Worm (Caenorhabditis elegans) whole organism, L4 larva: Measurements from ENCODE around the gene spp-18.
A peak's percentile ranks its signal among the peaks of the same experiment; 100 is the strongest.

ENCODE experiments used
- T26A8.4 ChIP-seq: fragments of 200-800 bp; sonication (Bioruptor generic); IDR thresholded peaks from 2 replicates; pipeline ENCODE4 v1.3.6; 2022; ENCODE audit warnings: missing genetic modification characterization, missing compliant biosample characterization
- Y5F2A.4 ChIP-seq: fragments of 200-800 bp; sonication (Bioruptor generic); optimal IDR thresholded peaks from 2 replicates; lab custom pipeline; 2018; ENCODE audit warnings: mild to moderate bottlenecking, missing genetic modification characterization, missing compliant biosample characterization
- ZK546.5 ChIP-seq, 2 experiments: sonication (generic microtip); optimal IDR thresholded peaks; 2 replicates each; lab custom pipeline; 2017; ENCODE audit warnings: missing biosample characterization in 2 of 2, missing genetic modification characterization in 2 of 2
- aly-2 ChIP-seq: sonication (generic microtip); optimal IDR thresholded peaks from 2 replicates; lab custom pipeline; 2018; ENCODE audit warnings: missing biosample characterization, missing genetic modification characterization
- ceh-28 ChIP-seq: fragments of 150-350 bp; optimal IDR thresholded peaks from 2 replicates; lab custom pipeline; 2014; ENCODE audit warnings: missing biosample characterization, missing genetic modification reagents, missing genetic modification characterization
- ceh-62 ChIP-seq: sonication (generic microtip); optimal IDR thresholded peaks from 2 replicates; lab custom pipeline; 2017; ENCODE audit warnings: missing biosample characterization, missing genetic modification characterization
- cey-2 ChIP-seq: sonication (generic microtip); optimal IDR thresholded peaks from 3 replicates; lab custom pipeline; 2017; ENCODE audit warnings: missing genetic modification characterization, mild to moderate bottlenecking, missing compliant biosample characterization, antibody characterized with exemption, borderline replicate concordance; ENCODE audit not compliant: insufficient read depth
- ctbp-1 ChIP-seq: fragments of 200-800 bp; sonication (Bioruptor generic); IDR thresholded peaks from 2 replicates; pipeline ENCODE4 v1.3.6; 2022; ENCODE audit warnings: missing genetic modification reagents, missing genetic modification characterization, missing compliant biosample characterization
- daf-16 ChIP-seq, 3 experiments: sonication (generic microtip); optimal IDR thresholded peaks; 2 replicates each; lab custom pipeline; 2016 to 2017; ENCODE audit warnings: missing genetic modification characterization in 3 of 3, missing genetic modification reagents in 3 of 3, mild to moderate bottlenecking in 2 of 3, missing compliant biosample characterization in 2 of 3, missing biosample characterization in 1 of 3, moderate library complexity in 1 of 3
- dmd-6 ChIP-seq: fragments of 200-800 bp; sonication (Bioruptor generic); IDR thresholded peaks from 2 replicates; pipeline ENCODE4 v1.3.6; 2022; ENCODE audit warnings: missing genetic modification reagents, missing genetic modification characterization, missing compliant biosample characterization
- dmd-8 ChIP-seq: fragments of 200-800 bp; sonication (Bioruptor generic); IDR thresholded peaks from 2 replicates; pipeline ENCODE4 v1.3.6; 2022; ENCODE audit warnings: missing genetic modification characterization, missing compliant biosample characterization
- duxl-1 ChIP-seq: sonication (generic microtip); optimal IDR thresholded peaks from 2 replicates; lab custom pipeline; 2016; ENCODE audit warnings: mild to moderate bottlenecking, missing genetic modification characterization, moderate library complexity, missing compliant biosample characterization; ENCODE audit not compliant: poor library complexity
- egl-43 ChIP-seq: fragments of 200-800 bp; sonication (Bioruptor generic); IDR thresholded peaks from 2 replicates; pipeline ENCODE4 v1.3.6; 2022; ENCODE audit warnings: missing genetic modification reagents, missing genetic modification characterization, missing compliant biosample characterization
- fkh-10 ChIP-seq: fragments of 150-350 bp; optimal IDR thresholded peaks from 2 replicates; lab custom pipeline; 2014; ENCODE audit warnings: missing biosample characterization, missing genetic modification reagents, missing genetic modification characterization
- hif-1 ChIP-seq, 2 experiments: sonication (generic microtip); optimal IDR thresholded peaks; 2 replicates each; lab custom pipeline; 2016 to 2017; ENCODE audit warnings: missing compliant biosample characterization in 2 of 2, missing genetic modification characterization in 2 of 2, missing genetic modification reagents in 2 of 2, missing genotype in 2 of 2, mild to moderate bottlenecking in 1 of 2
- hmg-1.1 ChIP-seq: fragments of 200-800 bp; sonication (Bioruptor generic); IDR thresholded peaks from 2 replicates; pipeline ENCODE4 v1.3.6; 2022; ENCODE audit warnings: missing genetic modification reagents, missing genetic modification characterization, missing compliant biosample characterization
- lin-1 ChIP-seq: fragments of 200-800 bp; sonication (Bioruptor generic); IDR thresholded peaks from 2 replicates; pipeline ENCODE4 v1.3.6; 2022; ENCODE audit warnings: missing genetic modification reagents, missing genetic modification characterization, missing compliant biosample characterization
- lin-13 ChIP-seq: fragments of 150-350 bp; optimal IDR thresholded peaks from 2 replicates; lab custom pipeline; 2014; ENCODE audit warnings: missing biosample characterization, missing genetic modification reagents, missing genetic modification characterization
- lin-39 ChIP-seq: fragments of 150-350 bp; optimal IDR thresholded peaks from 2 replicates; lab custom pipeline; 2014; ENCODE audit warnings: missing biosample characterization, missing genetic modification reagents, missing genetic modification characterization
- lsy-2 ChIP-seq, 2 experiments: fragments of 150-350 bp in 1 of 2; sonication (generic microtip) in 1 of 2; optimal IDR thresholded peaks; 2 replicates each; lab custom pipeline; 2014 to 2017; ENCODE audit warnings: missing biosample characterization in 2 of 2, missing genetic modification characterization in 2 of 2
- madf-5 ChIP-seq, 2 experiments: fragments of 200-800 bp; sonication (Bioruptor generic); IDR thresholded peaks; 2 replicates each; pipeline ENCODE4 v1.3.6; 2022; ENCODE audit warnings: missing compliant biosample characterization in 2 of 2, missing genetic modification characterization in 2 of 2
- madf-9 ChIP-seq: fragments of 200-800 bp; sonication (Bioruptor generic); conservative IDR thresholded peaks from 2 replicates; pipeline ENCODE4 v1.3.6; 2022; ENCODE audit warnings: missing genetic modification reagents, missing genetic modification characterization, missing compliant biosample characterization
- mdl-1 ChIP-seq, 2 experiments: fragments of 150-350 bp in 1 of 2; sonication (generic microtip) in 1 of 2; optimal IDR thresholded peaks; 2 replicates each; lab custom pipeline; 2014 to 2017; ENCODE audit warnings: missing biosample characterization in 2 of 2, missing genetic modification characterization in 2 of 2
- mes-2 ChIP-seq: sonication (generic microtip); optimal IDR thresholded peaks from 2 replicates; lab custom pipeline; 2016; ENCODE audit warnings: missing genotype, mild to moderate bottlenecking, missing genetic modification characterization, missing compliant biosample characterization; ENCODE audit not compliant: poor library complexity, severe bottlenecking
- mxl-3 ChIP-seq: fragments of 200-800 bp; sonication (Bioruptor generic); optimal IDR thresholded peaks from 2 replicates; lab custom pipeline; 2018; ENCODE audit warnings: mild to moderate bottlenecking, missing genetic modification characterization, missing compliant biosample characterization
- nhr-237 ChIP-seq: sonication (generic microtip); optimal IDR thresholded peaks from 2 replicates; lab custom pipeline; 2017; ENCODE audit warnings: missing biosample characterization, missing genetic modification characterization
- nhr-28 ChIP-seq: fragments of 150-350 bp; optimal IDR thresholded peaks from 2 replicates; lab custom pipeline; 2014; ENCODE audit warnings: missing biosample characterization, missing genetic modification characterization
- nhr-42 ChIP-seq: fragments of 200-800 bp; sonication (Bioruptor generic); IDR thresholded peaks from 2 replicates; pipeline ENCODE4 v1.3.6; 2022; ENCODE audit warnings: missing genetic modification characterization, missing compliant biosample characterization
- nhr-48 ChIP-seq: sonication (generic microtip); optimal IDR thresholded peaks from 2 replicates; lab custom pipeline; 2016; ENCODE audit warnings: mild to moderate bottlenecking, missing genetic modification characterization, missing compliant biosample characterization
- nhr-76 ChIP-seq: fragments of 150-350 bp; optimal IDR thresholded peaks from 2 replicates; lab custom pipeline; 2014; ENCODE audit warnings: missing biosample characterization, missing genetic modification characterization
- nhr-77 ChIP-seq: fragments of 150-350 bp; optimal IDR thresholded peaks from 2 replicates; lab custom pipeline; 2014; ENCODE audit warnings: missing biosample characterization, missing genetic modification characterization
- pha-4 ChIP-seq, 2 experiments: fragments of 150-350 bp in 1 of 2; fragments of 200-800 bp in 1 of 2; sonication (Bioruptor generic) in 1 of 2; IDR thresholded peaks in 1 of 2; optimal IDR thresholded peaks in 1 of 2; 2 replicates each; pipeline versions ENCODE4 v1.3.6 to Lab custom; 2014 to 2022; ENCODE audit warnings: missing genetic modification characterization in 2 of 2, missing genetic modification reagents in 2 of 2, missing biosample characterization in 1 of 2, missing compliant biosample characterization in 1 of 2
- pqm-1 ChIP-seq: sonication (generic microtip); optimal IDR thresholded peaks from 2 replicates; lab custom pipeline; 2017; ENCODE audit warnings: missing biosample characterization, missing genetic modification characterization
- set-16 ChIP-seq: fragments of 200-800 bp; sonication (Bioruptor generic); IDR thresholded peaks from 2 replicates; pipeline ENCODE4 v1.3.6; 2022; ENCODE audit warnings: missing genetic modification reagents, missing genetic modification characterization, missing compliant biosample characterization
- snpc-1.2 ChIP-seq: fragments of 200-800 bp; sonication (Bioruptor generic); IDR thresholded peaks from 2 replicates; pipeline ENCODE4 v1.3.6; 2022; ENCODE audit warnings: missing genetic modification reagents, missing genetic modification characterization, missing compliant biosample characterization
- snpc-4 ChIP-seq: fragments of 150-350 bp; optimal IDR thresholded peaks from 2 replicates; lab custom pipeline; 2014; ENCODE audit warnings: missing biosample characterization, missing genetic modification characterization
- spr-1 ChIP-seq: sonication (generic microtip); optimal IDR thresholded peaks from 2 replicates; lab custom pipeline; 2016; ENCODE audit warnings: mild to moderate bottlenecking, missing genetic modification characterization, missing compliant biosample characterization
- unc-62 ChIP-seq, 3 experiments: fragments of 150-350 bp in 1 of 3; sonication (generic microtip); optimal IDR thresholded peaks in 2 of 3; peaks in 1 of 3; 1 replicate in 1 of 3; 2 replicates in 2 of 3; lab custom pipeline; 2014 to 2017; ENCODE audit warnings: missing biosample characterization in 3 of 3, missing genetic modification characterization in 3 of 3, missing genetic modification reagents in 3 of 3, missing genotype in 1 of 3
- ztf-11 ChIP-seq: fragments of 150-350 bp; optimal IDR thresholded peaks from 2 replicates; lab custom pipeline; 2014; ENCODE audit warnings: missing biosample characterization, missing genetic modification characterization

spp-18 gene

DNA sequence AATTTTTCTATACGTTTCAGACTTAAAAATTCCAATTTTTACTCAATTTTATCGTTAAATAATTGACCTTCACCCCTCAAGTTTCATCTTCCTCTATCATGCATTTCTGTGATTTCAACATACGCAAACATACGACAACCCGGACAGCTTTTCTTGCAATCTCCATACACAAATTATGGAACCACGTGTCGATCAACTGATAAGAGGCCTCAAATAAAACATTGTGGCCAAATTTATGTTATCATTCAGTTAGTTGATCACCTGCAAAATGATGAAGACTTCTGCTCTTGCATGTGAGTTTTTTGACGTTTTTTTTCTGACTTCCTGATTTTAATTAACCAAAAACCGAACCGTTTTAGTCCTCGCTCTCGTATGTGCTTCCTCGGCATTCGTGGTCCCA, at the start of gene spp-18:
spp-18 (plus strand) TSS at position 257 of the 400 bp plus-strand sequence.
- TF ChIP-seq dmd-6 (peak; percentile 90), pqm-1 (peak; percentile 91), nhr-28 (tag; lab: Kevin White, UChicago) (peak; percentile 80), nhr-76 (tag; lab: Kevin White, UChicago) (no peak), lin-1 (GFP tag; lab: Robert Waterston, UW) (0 out of 2 replicates have a peak, but pooled peaks have one; percentile 20), nhr-77 (tag; lab: Kevin White, UChicago) (peak; percentile 63), dmd-8 (GFP tag; lab: Robert Waterston, UW) (no peak), mxl-3 (peak; percentile 79), lin-13 (GFP tag; lab: Kevin White, UChicago) (no peak), mdl-1 (tag; optimal IDR thresholded peaks at IDR 0.05; lab: Kevin White, UChicago) (peak in 1 of 2 experiments; percentile 50), fkh-10 (no peak), daf-16 (GFP tag; optimal IDR thresholded peaks at IDR 0.05; lab: Kevin White, UChicago) (no peak), daf-16 (tag; optimal IDR thresholded peaks at IDR 0.05; lab: Kevin White, UChicago) (peak; percentile 62)

DNA sequence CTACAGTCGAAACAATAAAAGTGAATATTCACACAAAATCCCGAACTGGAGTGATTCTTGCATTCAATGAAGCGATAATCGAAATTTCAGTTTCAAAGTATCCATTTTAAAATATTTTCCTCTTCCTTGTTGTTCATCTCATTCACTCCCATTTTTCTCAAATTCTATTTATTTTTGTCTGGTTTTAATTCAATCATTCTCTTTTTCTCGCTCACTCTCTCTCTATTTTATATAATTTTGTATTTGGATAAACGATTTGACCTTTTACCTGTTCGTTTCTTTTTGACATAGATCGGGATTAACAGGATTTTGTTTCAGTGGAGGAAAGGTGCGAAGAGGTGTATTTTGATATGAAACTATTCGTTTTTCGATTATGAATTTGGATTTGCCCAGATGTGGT, 47.5 kb upstream of the spp-18 start, which contains the start of gene T05A1.5:
T05A1.5 (plus strand) TSS at position 301 of the 400 bp plus-strand sequence.
- TF ChIP-seq snpc-4 (tag; lab: Kevin White, UChicago) (no peak), duxl-1 (no peak), snpc-1.2 (GFP tag; lab: Robert Waterston, UW) (no peak), ceh-62 (tag; lab: Kevin White, UChicago) (no peak), nhr-42 (GFP tag; lab: Robert Waterston, UW) (no peak), hmg-1.1 (GFP tag; lab: Robert Waterston, UW) (no peak), Y5F2A.4 (no peak), ZK546.5 (tag; optimal IDR thresholded peaks at IDR 0.05; lab: Kevin White, UChicago) (no peak), aly-2 (no peak), nhr-237 (tag; lab: Kevin White, UChicago) (no peak), lin-39 (tag; lab: Kevin White, UChicago) (no peak), ceh-28 (tag; lab: Kevin White, UChicago) (no peak)

DNA sequence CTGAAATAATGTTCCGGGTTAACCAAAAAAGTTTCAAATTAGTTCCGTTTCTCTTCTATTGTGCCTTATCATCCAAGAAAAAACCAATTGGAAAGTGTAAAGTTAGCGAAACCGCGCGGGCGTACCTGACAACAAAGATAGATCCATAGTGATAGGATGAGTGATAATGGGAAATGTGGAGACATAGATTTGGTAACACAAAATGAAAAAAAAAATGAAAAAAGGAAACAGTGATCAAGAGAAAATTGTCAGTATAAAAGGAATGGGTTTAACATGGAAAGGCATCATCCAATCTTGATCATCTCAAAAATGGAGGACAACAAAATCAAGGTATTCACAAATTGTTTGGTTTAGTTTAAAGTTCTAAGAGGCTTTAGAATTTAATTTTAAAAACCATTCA, 30.4 kb upstream of the spp-18 start, which contains the start of gene col-122:
col-122 (plus strand) TSS at position 301 of the 400 bp plus-strand sequence.
- TF ChIP-seq nhr-42 (GFP tag; lab: Robert Waterston, UW) (no peak), cey-2 (peak; percentile 47)

DNA sequence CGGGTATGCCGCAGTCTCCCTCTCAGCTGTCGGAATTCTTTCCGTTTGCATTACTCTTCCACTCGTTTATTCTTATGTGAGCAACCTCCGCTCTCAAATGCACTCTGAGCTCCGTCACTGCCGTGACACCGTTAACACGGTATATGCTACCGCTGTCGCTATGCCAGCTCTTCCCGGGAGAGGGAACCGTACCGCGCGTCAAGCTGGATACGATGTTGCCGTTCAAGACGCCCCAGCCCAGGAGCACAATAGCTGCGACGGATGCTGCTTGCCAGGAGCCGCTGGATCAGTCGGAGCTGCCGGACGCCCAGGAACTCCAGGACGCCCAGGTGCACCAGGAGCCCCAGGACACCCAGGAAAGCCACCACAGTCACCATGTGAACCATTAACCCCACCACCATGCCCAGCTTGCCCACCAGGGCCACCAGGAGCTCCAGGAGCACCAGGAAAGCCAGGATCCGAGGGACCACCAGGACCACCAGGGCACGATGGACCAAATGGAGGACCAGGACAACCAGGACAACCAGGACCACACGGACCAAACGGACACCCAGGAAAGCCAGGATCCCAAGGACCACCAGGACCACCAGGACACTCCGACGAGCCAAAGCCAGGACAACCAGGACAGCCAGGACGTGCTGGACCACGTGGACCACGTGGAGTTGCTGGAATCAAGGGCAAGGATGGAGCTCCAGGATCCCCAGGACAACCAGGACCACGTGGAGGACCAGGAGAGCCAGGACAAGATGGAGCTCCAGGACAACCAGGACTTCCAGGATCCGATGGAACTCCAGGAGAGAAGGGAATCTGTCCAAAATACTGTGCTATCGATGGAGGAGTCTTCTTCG, 29.8 kb upstream of the spp-18 start:
- TF ChIP-seq Y5F2A.4 (no peak), ztf-11 (tag; lab: Kevin White, UChicago) (no peak), lsy-2 (tag; optimal IDR thresholded peaks at IDR 0.05; lab: Kevin White, UChicago) (no peak), hif-1 (tag; optimal IDR thresholded peaks at IDR 0.05; lab: Kevin White, UChicago) (no peak), unc-62 (GFP tag; optimal IDR thresholded peaks at IDR 0.05 in 1 of 2; lab: Kevin White, UChicago) (no peak), unc-62 (tag; optimal IDR thresholded peaks at IDR 0.05; lab: Kevin White, UChicago) (no peak), nhr-48 (tag; lab: Kevin White, UChicago) (peak; percentile 37), lin-1 (GFP tag; lab: Robert Waterston, UW) (no peak), T26A8.4 (peak; percentile 36; the same call in 1 of the 2 replicates), madf-5 (GFP tag; IDR thresholded peaks at IDR 0.05; lab: Robert Waterston, UW) (0 out of 4 replicates have a peak, but pooled peaks of 1 of the 2 experiments have one; percentile 32), pqm-1 (no peak), ctbp-1 (GFP tag; lab: Robert Waterston, UW) (0 out of 2 replicates have a peak, but pooled peaks have one; percentile 38), mes-2 (tag; lab: Kevin White, UChicago) (no peak), set-16 (peak; percentile 97), egl-43 (0 out of 2 replicates have a peak, but pooled peaks have one; percentile 14), spr-1 (tag; lab: Kevin White, UChicago) (peak; percentile 7), mxl-3 (peak; percentile 77), hmg-1.1 (GFP tag; lab: Robert Waterston, UW) (0 out of 2 replicates have a peak, but pooled peaks have one; percentile 27), pha-4 (GFP tag; IDR thresholded peaks at IDR 0.05; lab: Robert Waterston, UW) (no peak), pha-4 (tag; optimal IDR thresholded peaks at IDR 0.05; lab: Kevin White, UChicago) (no peak), madf-9 (peak; percentile 30; the same call in 1 of the 2 replicates)
